Worm (Caenorhabditis elegans) whole organism, L1 larva: ENCODE results near the gene F26F12.2.

Experiments
- C04F5.9 ChIP-seq: sonication (generic microtip); optimal IDR thresholded peaks from 2 replicates; lab custom pipeline; 2016; ENCODE audit warnings: missing genetic modification characterization, missing compliant biosample characterization
- C16A3.4 ChIP-seq: fragments of 150-350 bp; optimal IDR thresholded peaks from 2 replicates; lab custom pipeline; 2014; ENCODE audit warnings: missing biosample characterization, missing genetic modification characterization
- F16B12.6 ChIP-seq: fragments of 150-350 bp; optimal IDR thresholded peaks from 2 replicates; lab custom pipeline; 2014; ENCODE audit warnings: missing biosample characterization, missing genetic modification characterization
- aha-1 ChIP-seq: fragments of 150-350 bp; optimal IDR thresholded peaks from 2 replicates; lab custom pipeline; 2014; ENCODE audit warnings: missing biosample characterization, missing genetic modification characterization
- blmp-1 ChIP-seq: fragments of 150-350 bp; optimal IDR thresholded peaks from 2 replicates; lab custom pipeline; 2014; ENCODE audit warnings: missing biosample characterization, missing genetic modification characterization
- ceh-63 ChIP-seq: fragments of 200-800 bp; sonication (Bioruptor generic); optimal IDR thresholded peaks from 2 replicates; lab custom pipeline; 2018; ENCODE audit warnings: mild to moderate bottlenecking, missing genetic modification characterization, missing compliant biosample characterization
- ceh-88 ChIP-seq: fragments of 200-800 bp; sonication (Bioruptor generic); IDR thresholded peaks from 2 replicates; pipeline ENCODE4 v1.3.6; 2022; ENCODE audit warnings: missing genetic modification characterization, missing compliant biosample characterization
- ceh-90 ChIP-seq: sonication (generic microtip); optimal IDR thresholded peaks from 2 replicates; lab custom pipeline; 2016; ENCODE audit warnings: missing genetic modification characterization, missing compliant biosample characterization
- dpl-1 ChIP-seq, 3 experiments: fragments of 150-350 bp in 2 of 3; sonication (generic microtip) in 1 of 3; optimal IDR thresholded peaks; 2 replicates each; lab custom pipeline; 2014 to 2017; ENCODE audit warnings: missing biosample characterization in 3 of 3, missing genetic modification characterization in 3 of 3, missing genetic modification reagents in 3 of 3
- dsc-1 ChIP-seq: sonication (generic microtip); optimal IDR thresholded peaks from 2 replicates; lab custom pipeline; 2016; ENCODE audit warnings: mild to moderate bottlenecking, missing genetic modification characterization, missing compliant biosample characterization
- egl-13 ChIP-seq: sonication (generic microtip); optimal IDR thresholded peaks from 2 replicates; lab custom pipeline; 2016; ENCODE audit warnings: missing genotype, missing genetic modification reagents, missing genetic modification characterization, missing compliant biosample characterization
- elt-2 ChIP-seq: sonication (generic microtip); optimal IDR thresholded peaks from 2 replicates; lab custom pipeline; 2016; ENCODE audit warnings: missing genetic modification characterization, mild to moderate bottlenecking, inconsistent platforms, missing compliant biosample characterization, missing genetic modification reagents
- elt-3 ChIP-seq, 6 experiments: fragments of 150-350 bp in 1 of 6; sonication (generic microtip); optimal IDR thresholded peaks; 2 replicates each; lab custom pipeline; 2017 to 2018; ENCODE audit warnings: missing biosample characterization in 6 of 6, missing genetic modification characterization in 6 of 6, inconsistent platforms in 1 of 6
- ets-5 ChIP-seq: fragments of 200-800 bp; sonication (Bioruptor generic); IDR thresholded peaks from 2 replicates; pipeline ENCODE4 v1.3.6; 2022; ENCODE audit warnings: missing genetic modification characterization, missing compliant biosample characterization
- fkh-10 ChIP-seq: sonication (generic microtip); optimal IDR thresholded peaks from 2 replicates; lab custom pipeline; 2017; ENCODE audit warnings: missing biosample characterization, missing genetic modification reagents, missing genetic modification characterization
- fkh-4 ChIP-seq: sonication (generic microtip); optimal IDR thresholded peaks from 2 replicates; lab custom pipeline; 2016; ENCODE audit warnings: missing compliant biosample characterization, missing genetic modification characterization, borderline replicate concordance
- fkh-8 ChIP-seq: sonication (generic microtip); optimal IDR thresholded peaks from 2 replicates; lab custom pipeline; 2016; ENCODE audit warnings: mild to moderate bottlenecking, missing genetic modification characterization, missing compliant biosample characterization
- fos-1 ChIP-seq: fragments of 150-350 bp; optimal IDR thresholded peaks from 2 replicates; lab custom pipeline; 2014; ENCODE audit warnings: missing biosample characterization, missing genetic modification characterization
- hlh-17 ChIP-seq: fragments of 200-800 bp; sonication (Bioruptor generic); optimal IDR thresholded peaks from 2 replicates; lab custom pipeline; 2018; ENCODE audit warnings: missing genetic modification characterization, mild to moderate bottlenecking, missing compliant biosample characterization, moderate library complexity, borderline replicate concordance
- hlh-4 ChIP-seq: sonication (generic microtip); optimal IDR thresholded peaks from 2 replicates; lab custom pipeline; 2016; ENCODE audit warnings: mild to moderate bottlenecking, missing genetic modification characterization, missing compliant biosample characterization
- isw-1 ChIP-seq: fragments of 200-800 bp; sonication (Bioruptor generic); IDR thresholded peaks from 2 replicates; pipeline ENCODE4 v1.3.6; 2022; ENCODE audit warnings: missing genetic modification characterization, missing compliant biosample characterization
- jun-1 ChIP-seq: fragments of 150-350 bp; optimal IDR thresholded peaks from 2 replicates; lab custom pipeline; 2014; ENCODE audit warnings: missing biosample characterization, missing genetic modification reagents, missing genetic modification characterization
- lin-13 ChIP-seq: fragments of 150-350 bp; optimal IDR thresholded peaks from 2 replicates; lab custom pipeline; 2014; ENCODE audit warnings: missing biosample characterization, missing genetic modification reagents, missing genetic modification characterization
- lin-15B ChIP-seq: fragments of 150-350 bp; sonication (generic microtip); optimal IDR thresholded peaks from 3 replicates; lab custom pipeline; 2014; ENCODE audit warnings: missing biosample characterization, missing genetic modification characterization
- lin-35 ChIP-seq, 2 experiments: fragments of 150-350 bp; optimal IDR thresholded peaks; 2 replicates each; lab custom pipeline; 2014; ENCODE audit warnings: missing biosample characterization in 2 of 2, missing genetic modification characterization in 2 of 2, missing genetic modification reagents in 2 of 2
- lin-39 ChIP-seq: fragments of 150-350 bp; optimal IDR thresholded peaks from 2 replicates; lab custom pipeline; 2014; ENCODE audit warnings: missing biosample characterization, missing genetic modification reagents, missing genetic modification characterization
- lir-3 ChIP-seq: sonication (generic microtip); optimal IDR thresholded peaks from 2 replicates; lab custom pipeline; 2016; ENCODE audit warnings: mild to moderate bottlenecking, missing genetic modification characterization, moderate library complexity, missing compliant biosample characterization; ENCODE audit not compliant: poor library complexity
- mab-9 ChIP-seq: fragments of 200-800 bp; sonication (Bioruptor generic); IDR thresholded peaks from 2 replicates; pipeline ENCODE4 v1.3.6; 2022; ENCODE audit warnings: missing genetic modification reagents, missing genetic modification characterization, missing compliant biosample characterization
- mdl-1 ChIP-seq, 2 experiments: fragments of 150-350 bp; optimal IDR thresholded peaks; 2 replicates each; lab custom pipeline; 2014 to 2017; ENCODE audit warnings: missing biosample characterization in 2 of 2, missing genetic modification characterization in 2 of 2, inconsistent platforms in 1 of 2
- mef-2 ChIP-seq: fragments of 150-350 bp; optimal IDR thresholded peaks from 2 replicates; lab custom pipeline; 2014; ENCODE audit warnings: missing biosample characterization, missing genetic modification characterization
- nhr-12 ChIP-seq: sonication (generic microtip); optimal IDR thresholded peaks from 2 replicates; lab custom pipeline; 2017; ENCODE audit warnings: missing biosample characterization, missing genetic modification characterization
- nhr-19 ChIP-seq: fragments of 200-800 bp; sonication (Bioruptor generic); conservative IDR thresholded peaks from 2 replicates; pipeline ENCODE4 v1.3.6; 2022; ENCODE audit warnings: missing genetic modification characterization, missing compliant biosample characterization
- nhr-20 ChIP-seq: sonication (generic microtip); optimal IDR thresholded peaks from 2 replicates; lab custom pipeline; 2016; ENCODE audit warnings: mild to moderate bottlenecking, missing genetic modification characterization, missing compliant biosample characterization
- nhr-237 ChIP-seq: fragments of 150-350 bp; optimal IDR thresholded peaks from 2 replicates; lab custom pipeline; 2014; ENCODE audit warnings: missing biosample characterization, missing genetic modification characterization
- nhr-28 ChIP-seq: fragments of 150-350 bp; optimal IDR thresholded peaks from 2 replicates; lab custom pipeline; 2014; ENCODE audit warnings: missing biosample characterization, missing genetic modification characterization
- nhr-47 ChIP-seq: sonication (generic microtip); optimal IDR thresholded peaks from 2 replicates; lab custom pipeline; 2016; ENCODE audit warnings: mild to moderate bottlenecking, missing genetic modification characterization, moderate library complexity, missing compliant biosample characterization
- nhr-71 ChIP-seq: sonication (generic microtip); optimal IDR thresholded peaks from 2 replicates; lab custom pipeline; 2016; ENCODE audit warnings: mild to moderate bottlenecking, missing genetic modification characterization, moderate library complexity, missing compliant biosample characterization
- nhr-76 ChIP-seq: sonication (generic microtip); optimal IDR thresholded peaks from 2 replicates; lab custom pipeline; 2017; ENCODE audit warnings: missing biosample characterization, missing genetic modification characterization
- nhr-84 ChIP-seq: sonication (generic microtip); optimal IDR thresholded peaks from 2 replicates; lab custom pipeline; 2017; ENCODE audit warnings: missing biosample characterization, missing genetic modification characterization
- nhr-85 ChIP-seq: sonication (generic microtip); peaks from one replicate; lab custom pipeline; 2016; ENCODE audit warnings: missing genetic modification characterization, inconsistent platforms, missing compliant biosample characterization
- nhr-90 ChIP-seq: sonication (generic microtip); optimal IDR thresholded peaks from 2 replicates; lab custom pipeline; 2016; ENCODE audit warnings: mild to moderate bottlenecking, missing genetic modification characterization, missing compliant biosample characterization; ENCODE audit not compliant: poor library complexity
- pqm-1 ChIP-seq: sonication (generic microtip); optimal IDR thresholded peaks from 3 replicates; lab custom pipeline; 2017; ENCODE audit warnings: missing biosample characterization, missing genetic modification characterization
- rnt-1 ChIP-seq: sonication (generic microtip); optimal IDR thresholded peaks from 2 replicates; lab custom pipeline; 2016; ENCODE audit warnings: mild to moderate bottlenecking, missing genetic modification characterization, moderate library complexity, missing compliant biosample characterization
- skn-1 ChIP-seq: fragments of 150-350 bp; optimal IDR thresholded peaks from 2 replicates; lab custom pipeline; 2014; ENCODE audit warnings: missing biosample characterization, missing genetic modification characterization
- sptf-1 ChIP-seq: fragments of 150-350 bp; optimal IDR thresholded peaks from 2 replicates; lab custom pipeline; 2014; ENCODE audit warnings: missing biosample characterization, missing genetic modification characterization
- sup-37 ChIP-seq: fragments of 200-800 bp; sonication (Bioruptor generic); optimal IDR thresholded peaks from 2 replicates; lab custom pipeline; 2018; ENCODE audit warnings: mild to moderate bottlenecking, missing genetic modification characterization, missing compliant biosample characterization
- unc-130 ChIP-seq: fragments of 150-350 bp; optimal IDR thresholded peaks from 2 replicates; lab custom pipeline; 2017; ENCODE audit warnings: missing biosample characterization, missing genetic modification characterization, inconsistent platforms
- unc-30 ChIP-seq: sonication (generic microtip); optimal IDR thresholded peaks from 2 replicates; lab custom pipeline; 2017; ENCODE audit warnings: missing biosample characterization, missing genetic modification characterization
- unc-62 ChIP-seq: fragments of 150-350 bp; optimal IDR thresholded peaks from 2 replicates; lab custom pipeline; 2014; ENCODE audit warnings: missing biosample characterization, missing genetic modification reagents, missing genetic modification characterization
- vab-15 ChIP-seq: sonication (generic microtip); optimal IDR thresholded peaks from 2 replicates; lab custom pipeline; 2017; ENCODE audit warnings: missing genotype, mild to moderate bottlenecking, missing genetic modification characterization, missing compliant biosample characterization
- xbp-1 ChIP-seq: sonication (generic microtip); optimal IDR thresholded peaks from 2 replicates; lab custom pipeline; 2016; ENCODE audit warnings: missing genetic modification characterization, missing compliant biosample characterization
- zag-1 ChIP-seq: fragments of 150-350 bp; optimal IDR thresholded peaks from 2 replicates; lab custom pipeline; 2014; ENCODE audit warnings: missing biosample characterization, missing genetic modification characterization
- zip-4 ChIP-seq: fragments of 200-800 bp; sonication (Bioruptor generic); optimal IDR thresholded peaks from 2 replicates; lab custom pipeline; 2018; ENCODE audit warnings: mild to moderate bottlenecking, missing genetic modification characterization, moderate library complexity, missing compliant biosample characterization
- ztf-4 ChIP-seq: fragments of 150-350 bp; optimal IDR thresholded peaks from 2 replicates; lab custom pipeline; 2014; ENCODE audit warnings: missing biosample characterization, missing genetic modification characterization

The F26F12.2 gene

DNA sequence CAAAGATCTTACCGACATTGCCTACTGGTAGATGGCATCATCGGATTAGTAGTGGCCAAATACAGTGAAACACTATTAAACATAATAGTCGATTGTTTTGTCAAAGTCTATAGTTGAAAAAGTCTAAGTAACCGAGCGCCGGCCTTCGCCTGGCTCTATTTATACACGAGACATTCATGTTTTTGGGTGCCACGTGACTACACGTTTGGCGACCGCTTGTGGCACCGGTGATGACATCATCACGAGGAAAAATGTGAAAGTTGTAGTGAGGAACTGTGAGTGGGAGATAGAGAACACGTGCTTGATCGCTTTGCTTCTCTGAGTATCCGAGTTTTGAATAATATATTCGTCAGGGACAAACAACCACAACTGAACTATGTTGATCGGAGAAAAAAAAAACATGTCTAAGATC, 5.9 kb upstream of the F26F12.2 start (continued):
- TF ChIP-seq nhr-20 (tag; lab: Kevin White, UChicago): peak; percentile 98
- no peak for TF ChIP-seq nhr-84 (tag; lab: Kevin White, UChicago)
- TF ChIP-seq mab-9 (GFP tag; lab: Robert Waterston, UW): peak; percentile 63
- TF ChIP-seq pqm-1 (tag; lab: Kevin White, UChicago): no peak
- peak; percentile 93 for TF ChIP-seq unc-130
- TF ChIP-seq nhr-28: no peak
- TF ChIP-seq hlh-17: no peak
- no peak for TF ChIP-seq nhr-237 (tag; lab: Kevin White, UChicago)
- peak; percentile 66 for TF ChIP-seq C04F5.9 (tag; lab: Kevin White, UChicago)
- TF ChIP-seq ceh-88 (GFP tag; lab: Robert Waterston, UW): no peak; the same call in 1 of the 2 replicates
- no peak for TF ChIP-seq zag-1 (tag; lab: Kevin White, UChicago)
- TF ChIP-seq aha-1 (tag; lab: Kevin White, UChicago): no peak
- peak; percentile 78 for TF ChIP-seq xbp-1 (tag; lab: Kevin White, UChicago)
- peak; percentile 64 for TF ChIP-seq C16A3.4 (tag; lab: Kevin White, UChicago)
- TF ChIP-seq mdl-1 (tag; optimal IDR thresholded peaks at IDR 0.05; lab: Kevin White, UChicago): peak in 1 of 2 experiments; percentile 99
- peak; percentile 13 for TF ChIP-seq lin-39 (tag; lab: Kevin White, UChicago)
- TF ChIP-seq dpl-1 (GFP tag; optimal IDR thresholded peaks at IDR 0.05; lab: Kevin White, UChicago): peak; percentile 44 to 62 (median 55)
- peak; percentile 80 for TF ChIP-seq rnt-1
- no peak for TF ChIP-seq ceh-63 (GFP tag; lab: Kevin White, UChicago)
- peak; percentile 86 for TF ChIP-seq lir-3 (tag; lab: Kevin White, UChicago)
- TF ChIP-seq hlh-4 (tag; lab: Kevin White, UChicago): no peak
- no peak for TF ChIP-seq unc-62 (GFP tag; lab: Kevin White, UChicago)
- peak; percentile 5 for TF ChIP-seq zip-4 (GFP tag; lab: Kevin White, UChicago)
- TF ChIP-seq elt-2 (tag; lab: Kevin White, UChicago): peak; percentile 59
- no peak for TF ChIP-seq nhr-76 (tag; lab: Kevin White, UChicago)
- peak; percentile 87 for TF ChIP-seq skn-1
- peak; percentile 92 for TF ChIP-seq blmp-1
- peak; percentile 89 for TF ChIP-seq ztf-4 (tag; lab: Kevin White, UChicago)
- TF ChIP-seq nhr-85 (tag; lab: Kevin White, UChicago): peak; percentile 99
- peak; percentile 82 for TF ChIP-seq nhr-90 (tag; lab: Kevin White, UChicago)
- no peak for TF ChIP-seq isw-1 (GFP tag; lab: Robert Waterston, UW)
- peak; percentile 79 for TF ChIP-seq nhr-47
- no peak for TF ChIP-seq nhr-12 (tag; lab: Kevin White, UChicago)
- no peak for TF ChIP-seq egl-13
- TF ChIP-seq ets-5: no peak
- TF ChIP-seq fos-1: no peak
- no peak for TF ChIP-seq F16B12.6
- peak; percentile 46 for TF ChIP-seq jun-1 (tag; lab: Kevin White, UChicago)
- TF ChIP-seq elt-3 (tag; optimal IDR thresholded peaks at IDR 0.05; lab: Kevin White, UChicago): peak in 1 of 6 experiments; percentile 90
- TF ChIP-seq lin-15B (tag; lab: Kevin White, UChicago): no peak
- TF ChIP-seq sup-37: no peak
- TF ChIP-seq fkh-4 (tag; lab: Kevin White, UChicago): no peak
- no peak for TF ChIP-seq vab-15 (tag; lab: Kevin White, UChicago)
- TF ChIP-seq fkh-10 (GFP tag; lab: Kevin White, UChicago): no peak
- no peak for TF ChIP-seq sptf-1 (tag; lab: Kevin White, UChicago)
- peak; percentile 52 to 89 for TF ChIP-seq lin-35 (GFP tag; optimal IDR thresholded peaks at IDR 0.05; lab: Kevin White, UChicago)
- TF ChIP-seq fkh-8: no peak
- TF ChIP-seq ceh-90: no peak
- peak; percentile 61 for TF ChIP-seq lin-13 (GFP tag; lab: Kevin White, UChicago)
- TF ChIP-seq unc-30 (tag; lab: Kevin White, UChicago): no peak
- TF ChIP-seq dsc-1 (tag; lab: Kevin White, UChicago): peak; percentile 31
- no peak for TF ChIP-seq mef-2 (tag; lab: Kevin White, UChicago)
- peak; percentile 92 for TF ChIP-seq nhr-19 (GFP tag; lab: Robert Waterston, UW)
- peak; percentile 97 for TF ChIP-seq nhr-71 (tag; lab: Kevin White, UChicago)
